Worm (Caenorhabditis elegans): Measurements from ENCODE around the gene npp-26.

The npp-26 gene

DNA sequence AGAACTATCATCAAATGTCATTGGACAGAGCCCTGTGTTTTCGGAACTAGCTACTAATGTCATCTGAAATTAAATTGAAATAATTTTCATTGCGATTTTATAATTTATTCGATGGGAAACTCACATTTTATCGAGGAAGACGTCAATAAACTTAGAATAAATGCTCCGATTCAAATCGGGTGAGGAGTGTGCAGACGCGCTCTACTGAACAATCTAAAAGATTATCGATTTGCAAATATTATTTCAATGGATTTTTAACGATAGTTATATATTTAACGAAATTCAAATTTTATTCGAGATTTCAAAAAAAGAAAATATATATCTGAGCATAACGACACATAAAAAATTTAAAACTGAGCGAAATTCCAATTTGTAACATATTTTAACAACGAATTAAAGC is 34.6 kb downstream of the npp-26 start, which contains the start of gene eor-1 (continued):
- TF ChIP-seq lsy-2 (tag; optimal IDR thresholded peaks at IDR 0.05) (peak in 1 of 2 experiments; percentile 75), mep-1 (tag; optimal IDR thresholded peaks at IDR 0.05) (peak; percentile 60), ztf-7 (tag; optimal IDR thresholded peaks at IDR 0.05) (no peak), ama-1 (optimal IDR thresholded peaks at IDR 0.05) (peak; percentile 20), nhr-77 (tag; optimal IDR thresholded peaks at IDR 0.05) (peak; percentile 53), ceh-28 (tag; optimal IDR thresholded peaks at IDR 0.05) (peak; percentile 7), arid-1 (GFP tag; conservative IDR thresholded peaks at IDR 0.05) (no peak), lim-7 (GFP tag; IDR thresholded peaks at IDR 0.05) (no peak), daf-16 (GFP tag; optimal IDR thresholded peaks at IDR 0.05) (no peak), daf-16 (tag; optimal IDR thresholded peaks at IDR 0.05) (peak; percentile 29), tag-97 (GFP tag; IDR thresholded peaks at IDR 0.05) (no peak), duxl-1 (tag; optimal IDR thresholded peaks at IDR 0.05; ENCODE audit: poor library complexity) (no peak), hlh-30 (tag; optimal IDR thresholded peaks at IDR 0.05; ENCODE audit: insufficient read depth) (peak; percentile 8), dpl-1 (GFP tag; optimal IDR thresholded peaks at IDR 0.05) (peak; percentile 33), madf-5 (GFP tag; IDR thresholded peaks at IDR 0.05) (no peak)

DNA sequence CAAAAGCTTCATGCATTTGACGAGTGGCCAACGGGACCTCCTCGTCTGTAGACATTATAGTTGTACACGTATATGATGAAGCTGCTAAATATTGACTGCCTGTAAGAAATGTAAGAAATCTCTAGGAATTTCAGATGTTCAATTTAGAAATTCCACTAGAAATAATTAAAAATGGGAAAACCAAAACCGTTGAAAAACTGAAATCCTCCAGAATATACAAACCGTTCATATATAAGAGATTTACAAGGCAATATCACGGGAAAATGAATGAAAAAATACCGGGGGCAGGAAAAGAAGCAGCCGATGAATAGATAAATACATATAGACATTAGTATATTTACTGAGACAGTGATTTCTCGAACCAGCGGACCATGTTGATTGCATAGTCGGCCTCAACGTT is 38.0 kb downstream of the npp-26 start, which contains the start of gene dpf-7:
dpf-7 (minus strand) TSS at position 101 of the 400 bp plus-strand sequence.
- TF ChIP-seq tra-1 (GFP tag; IDR thresholded peaks at IDR 0.05) (no peak), lin-38 (GFP tag; IDR thresholded peaks at IDR 0.05) (peak; percentile 22; the same call in 1 of the 2 replicates)

DNA sequence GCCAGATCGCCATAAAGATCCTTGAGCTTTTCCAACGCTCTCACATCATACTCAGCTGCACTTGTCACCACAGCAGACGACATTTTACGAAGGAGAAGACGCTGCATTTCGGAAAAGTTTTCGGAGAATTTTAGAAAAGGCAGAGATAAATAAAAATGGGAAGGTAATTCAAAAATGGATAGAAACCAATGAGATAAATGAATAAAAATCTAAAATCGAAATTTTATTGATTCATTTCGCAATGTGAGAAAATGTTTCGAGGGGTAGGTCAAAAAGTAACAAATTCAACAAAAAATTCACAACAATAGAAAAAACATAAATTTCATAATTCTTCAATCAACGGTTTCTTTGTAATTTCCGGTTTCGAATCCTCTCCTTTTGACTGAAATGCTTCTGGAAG is 42.0 kb downstream of the npp-26 start, which contains the start of gene dpf-5:
dpf-5 (minus strand) TSS at position 101 of the 400 bp plus-strand sequence.
- TF ChIP-seq pqm-1 (tag; optimal IDR thresholded peaks at IDR 0.05) (no peak), lin-1 (GFP tag; IDR thresholded peaks at IDR 0.05) (no peak), mes-2 (tag; optimal IDR thresholded peaks at IDR 0.05; ENCODE audit: poor library complexity, severe bottlenecking) (no peak), jun-1 (tag; optimal IDR thresholded peaks at IDR 0.05) (no peak), mxl-3 (GFP tag; optimal IDR thresholded peaks at IDR 0.05) (no peak), ceh-32 (tag; optimal IDR thresholded peaks at IDR 0.05; ENCODE audit: poor library complexity) (no peak), dpl-1 (GFP tag; optimal IDR thresholded peaks at IDR 0.05) (no peak), nhr-25 (tag; optimal IDR thresholded peaks at IDR 0.05; ENCODE audit: borderline replicate concordance, insufficient read depth) (no peak), ctbp-1 (GFP tag; IDR thresholded peaks at IDR 0.05) (no peak), egl-27 (tag; optimal IDR thresholded peaks at IDR 0.05) (no peak)

DNA sequence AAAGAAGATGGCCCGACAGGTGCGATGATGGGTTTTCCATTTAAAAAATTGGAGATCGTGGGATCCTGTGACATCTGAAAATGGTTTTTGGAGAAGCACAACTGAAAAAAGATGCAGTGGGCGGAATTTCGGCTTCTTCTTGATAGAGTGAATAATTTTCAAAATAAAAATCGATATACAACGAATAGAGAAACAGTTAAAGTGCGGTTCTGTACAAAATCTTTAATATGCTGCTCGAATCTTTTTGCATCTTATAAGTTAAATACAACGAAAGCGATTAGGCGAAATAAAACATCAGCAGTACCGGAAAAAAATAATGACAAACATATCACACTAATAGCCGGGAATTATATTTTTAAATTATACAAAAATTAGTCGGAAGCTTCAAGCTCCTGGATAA is 42.7 kb downstream of the npp-26 start, which contains the start of gene H06H21.11:
H06H21.11 (minus strand) TSS at position 101 of the 400 bp plus-strand sequence.
- TF ChIP-seq R02D3.7 (tag; optimal IDR thresholded peaks at IDR 0.05): no peak
- TF ChIP-seq pha-4 (GFP tag; IDR thresholded peaks at IDR 0.05): peak; percentile 37; the same call in 1 of the 2 replicates
- no peak for TF ChIP-seq pha-4 (tag; optimal IDR thresholded peaks at IDR 0.05)
- TF ChIP-seq aha-1 (tag): peak; percentile 25
- TF ChIP-seq mxl-2 (GFP tag; conservative IDR thresholded peaks at IDR 0.05): no peak
- no peak for TF ChIP-seq lir-3 (tag; optimal IDR thresholded peaks at IDR 0.05)
- no peak for TF ChIP-seq ZK337.2 (GFP tag; IDR thresholded peaks at IDR 0.05)
- TF ChIP-seq lin-29 (GFP tag; IDR thresholded peaks at IDR 0.05): no peak
- TF ChIP-seq ceh-28 (tag; optimal IDR thresholded peaks at IDR 0.05): no peak
- TF ChIP-seq skn-1 (tag; optimal IDR thresholded peaks at IDR 0.05): no peak
- peak; percentile 35; the same call in 1 of the 2 replicates for TF ChIP-seq lin-38 (GFP tag; IDR thresholded peaks at IDR 0.05)
